Fruit fly (Drosophila melanogaster): ENCODE measurements around the gene CG1999.

The CG1999 gene

dm6 chrX:7405697-7406096 lies 47.1 kb downstream of the CG1999 start, which contains the start of gene CG1677:
Gene CG1677 (minus strand): TSS chrX:7405797.
- TF ChIP-seq cnc (optimal IDR thresholded peaks at IDR 0.05), result no peak
- TF ChIP-seq CG12768 (GFP tag; optimal IDR thresholded peaks at IDR 0.05), result no peak
- TF ChIP-seq pad (GFP tag; optimal IDR thresholded peaks at IDR 0.05), result no peak
- no peak for TF ChIP-seq toe (GFP tag; optimal IDR thresholded peaks at IDR 0.05)
- TF ChIP-seq tj (GFP tag; optimal IDR thresholded peaks at IDR 0.05), result no peak
- TF ChIP-seq CG33017 (tag; optimal IDR thresholded peaks at IDR 0.05), result no peak
- TF ChIP-seq CG1620 (GFP tag; optimal IDR thresholded peaks at IDR 0.05), result no peak
- no peak for TF ChIP-seq CG7045 (GFP tag; optimal IDR thresholded peaks at IDR 0.05)
- TF ChIP-seq CG14711 (tag; optimal IDR thresholded peaks at IDR 0.05), result no peak
- no peak for TF ChIP-seq CG5204 (GFP tag; optimal IDR thresholded peaks at IDR 0.05)
- no peak for TF ChIP-seq Clk (GFP tag; optimal IDR thresholded peaks at IDR 0.05)
- no peak for TF ChIP-seq kay (GFP tag; ENCODE audit: borderline replicate concordance)
- TF ChIP-seq Crg-1 (GFP tag; optimal IDR thresholded peaks at IDR 0.05), result no peak
- TF ChIP-seq CG11617 (GFP tag; optimal IDR thresholded peaks at IDR 0.05), result no peak
- TF ChIP-seq cic (GFP tag; optimal IDR thresholded peaks at IDR 0.05), result no peak
- no peak for TF ChIP-seq Mnt (GFP tag; optimal IDR thresholded peaks at IDR 0.05)
- no peak for TF ChIP-seq CG7101 (tag; optimal IDR thresholded peaks at IDR 0.05)
- no peak for TF ChIP-seq ovo (GFP tag; optimal IDR thresholded peaks at IDR 0.05)

dm6 chrX:7406908-7407307 lies 48.3 kb downstream of the CG1999 start, which contains the start of gene CG32727:
Gene CG32727 (plus strand): TSS chrX:7407208.
- TF ChIP-seq CG7045 (GFP tag; optimal IDR thresholded peaks at IDR 0.05) (no peak), cnc (optimal IDR thresholded peaks at IDR 0.05) (no peak), Hr96 (GFP tag; optimal IDR thresholded peaks at IDR 0.05) (no peak), Crg-1 (GFP tag; optimal IDR thresholded peaks at IDR 0.05) (no peak), Clk (GFP tag; optimal IDR thresholded peaks at IDR 0.05) (no peak), cic (GFP tag; optimal IDR thresholded peaks at IDR 0.05) (no peak), CG14711 (tag; optimal IDR thresholded peaks at IDR 0.05) (no peak), toe (GFP tag; optimal IDR thresholded peaks at IDR 0.05) (no peak), tj (GFP tag; optimal IDR thresholded peaks at IDR 0.05) (no peak), CG12768 (GFP tag; optimal IDR thresholded peaks at IDR 0.05) (no peak), CG1620 (GFP tag; optimal IDR thresholded peaks at IDR 0.05) (no peak), bab1 (GFP tag; optimal IDR thresholded peaks at IDR 0.05) (no peak), CG5204 (GFP tag; optimal IDR thresholded peaks at IDR 0.05) (no peak), CG7101 (tag; optimal IDR thresholded peaks at IDR 0.05) (no peak), kay (GFP tag; ENCODE audit: borderline replicate concordance) (no peak), pad (GFP tag; optimal IDR thresholded peaks at IDR 0.05) (no peak), ovo (GFP tag; optimal IDR thresholded peaks at IDR 0.05) (no peak), CG33017 (tag; optimal IDR thresholded peaks at IDR 0.05) (no peak), Mnt (GFP tag; optimal IDR thresholded peaks at IDR 0.05) (no peak), CG11617 (GFP tag; optimal IDR thresholded peaks at IDR 0.05) (no peak)
